Fruit fly (Drosophila melanogaster) whole organism, prepupa: ENCODE results near the gene CG15480.
A peak's percentile ranks its signal among the peaks of the same experiment; 100 is the strongest.

Experiments
- CG11902 ChIP-seq: fragments of 200-800 bp; sonication (Bioruptor generic); optimal IDR thresholded peaks from 3 replicates; lab custom pipeline; 2016; ENCODE audit warnings: missing biosample characterization, missing genetic modification characterization
- CG8632 ChIP-seq: fragments of 200-800 bp; sonication (Bioruptor generic); optimal IDR thresholded peaks from 3 replicates; lab custom pipeline; 2016; ENCODE audit warnings: missing biosample characterization, missing genetic modification characterization
- Eip78C ChIP-seq: fragments of 200-800 bp; sonication (Bioruptor generic); peaks from one replicate; lab custom pipeline; 2016; ENCODE audit warnings: missing biosample characterization, missing genetic modification characterization
- Ets21C ChIP-seq: fragments of 200-800 bp; sonication (Bioruptor generic); optimal IDR thresholded peaks from 3 replicates; lab custom pipeline; 2016; ENCODE audit warnings: missing biosample characterization, missing genetic modification characterization
- Ets96B ChIP-seq: fragments of 200-800 bp; optimal IDR thresholded peaks from 2 replicates; lab custom pipeline; 2019; ENCODE audit warnings: missing biosample characterization, mild to moderate bottlenecking, missing genetic modification characterization, moderate library complexity
- Gug ChIP-seq: fragments of 200-800 bp; sonication (Bioruptor generic); IDR thresholded peaks from 2 replicates; pipeline ENCODE4 v1.3.6; 2022; ENCODE audit warnings: missing biosample characterization, missing genetic modification characterization
- Hr39 ChIP-seq: fragments of 200-800 bp; sonication (Bioruptor generic); optimal IDR thresholded peaks from 2 replicates; lab custom pipeline; 2016; ENCODE audit warnings: missing biosample characterization, missing genetic modification characterization
- OdsH ChIP-seq: fragments of 200-800 bp; sonication (Bioruptor generic); optimal IDR thresholded peaks from 3 replicates; lab custom pipeline; 2016; ENCODE audit warnings: missing biosample characterization, missing genetic modification characterization
- fd59A ChIP-seq: fragments of 200-800 bp; sonication (Bioruptor generic); optimal IDR thresholded peaks from 2 replicates; lab custom pipeline; 2017; ENCODE audit warnings: missing biosample characterization, mild to moderate bottlenecking, missing genetic modification characterization, missing genetic modification reagents
- lz ChIP-seq: fragments of 200-800 bp; sonication (Bioruptor generic); optimal IDR thresholded peaks from 3 replicates; lab custom pipeline; 2016; ENCODE audit warnings: missing biosample characterization, missing genetic modification characterization
- svp ChIP-seq: fragments of 200-800 bp; sonication (Bioruptor generic); peaks from one replicate; lab custom pipeline; 2016; ENCODE audit warnings: missing biosample characterization, missing genetic modification characterization

DNA sequence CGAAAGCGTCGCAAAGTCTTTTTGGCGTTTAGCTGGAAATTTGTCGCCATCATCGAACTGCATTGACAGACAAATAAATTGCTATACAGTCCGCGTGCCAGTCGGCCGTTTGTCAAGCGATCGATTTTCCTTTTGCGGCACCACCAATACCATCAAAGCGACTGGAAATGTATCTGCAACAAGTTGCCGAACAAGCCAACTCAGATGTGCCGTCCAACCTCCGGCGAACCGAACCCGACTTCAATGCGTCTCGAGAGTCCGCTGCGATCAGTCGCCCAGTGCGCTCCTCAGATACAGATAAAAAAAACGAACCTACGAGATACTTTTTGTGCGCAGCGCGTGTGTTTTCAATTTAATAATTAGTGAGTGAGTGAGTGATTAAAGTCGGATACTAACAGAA, 41.6 kb upstream of the CG15480 start:
- no peak for TF ChIP-seq OdsH (GFP tag; lab: Kevin White, UChicago)
- TF ChIP-seq CG11902 (GFP tag; lab: Kevin White, UChicago): no peak
- TF ChIP-seq Hr39 (GFP tag; lab: Kevin White, UChicago): no peak
- no peak for TF ChIP-seq Ets21C (GFP tag; lab: Kevin White, UChicago)
- TF ChIP-seq Ets96B (tag; lab: Kevin White, UChicago): no peak
- no peak for TF ChIP-seq Gug (GFP tag; lab: Robert Waterston, UW)
- TF ChIP-seq svp (GFP tag; lab: Kevin White, UChicago): no peak
- no peak for TF ChIP-seq fd59A (GFP tag; lab: Kevin White, UChicago)
- no peak for TF ChIP-seq CG8632 (GFP tag; lab: Kevin White, UChicago)
- TF ChIP-seq Eip78C (GFP tag; lab: Kevin White, UChicago): peak; percentile 63
- no peak for TF ChIP-seq lz
